Fruit fly (Drosophila melanogaster): Measurements from ENCODE around the gene CG31253.
A peak's percentile ranks its signal among the peaks of the same experiment; 100 is the strongest.

The CG31253 gene

dm6 chr3R:27948421-27948906 is 11.9 kb downstream of the CG31253 start, which contains the start of gene Gp93 (continued):
- TF ChIP-seq Lim3 (GFP tag; IDR thresholded peaks at IDR 0.05) (no peak), inv (GFP tag; IDR thresholded peaks at IDR 0.05; ENCODE audit: partially characterized antibody) (no peak), MBD-R2 (GFP tag; IDR thresholded peaks at IDR 0.05) (peak; percentile 48), corto (GFP tag; optimal IDR thresholded peaks at IDR 0.05) (no peak), ind (GFP tag; optimal IDR thresholded peaks at IDR 0.05) (no peak), CG8924 (tag; optimal IDR thresholded peaks at IDR 0.05) (peak; percentile 70), CG3838 (GFP tag; optimal IDR thresholded peaks at IDR 0.05) (no peak), CG10565 (GFP tag; optimal IDR thresholded peaks at IDR 0.05) (no peak), dysf (GFP tag; IDR thresholded peaks at IDR 0.05) (peak; percentile 72), Nf-YB (GFP tag; optimal IDR thresholded peaks at IDR 0.05) (peak; percentile 16), Asciz (GFP tag; optimal IDR thresholded peaks at IDR 0.05) (no peak), CG30403 (GFP tag; optimal IDR thresholded peaks at IDR 0.05) (peak; percentile 70), kay (GFP tag; optimal IDR thresholded peaks at IDR 0.05) (no peak), Sox100B (GFP tag; optimal IDR thresholded peaks at IDR 0.05) (no peak), fd102C (GFP tag; optimal IDR thresholded peaks at IDR 0.05) (no peak), CG5245 (GFP tag; optimal IDR thresholded peaks at IDR 0.05) (no peak), gfzf (GFP tag; optimal IDR thresholded peaks at IDR 0.05) (peak; percentile 67), CG9797 (GFP tag; optimal IDR thresholded peaks at IDR 0.05) (peak; percentile 32), crc (GFP tag; optimal IDR thresholded peaks at IDR 0.05) (no peak), Bdp1 (GFP tag; optimal IDR thresholded peaks at IDR 0.05) (no peak), HLH3B (GFP tag; IDR thresholded peaks at IDR 0.05) (peak; percentile 49), Oli (tag; optimal IDR thresholded peaks at IDR 0.05) (peak; percentile 62), B-H2 (GFP tag; optimal IDR thresholded peaks at IDR 0.05) (peak; percentile 22), CG3281 (GFP tag; optimal IDR thresholded peaks at IDR 0.05) (peak; percentile 48), CG15514 (GFP tag; optimal IDR thresholded peaks at IDR 0.05) (peak; percentile 13), Ada2b (GFP tag; IDR thresholded peaks at IDR 0.05) (no peak; the same call in 1 of the 2 replicates), Fer2 (tag; optimal IDR thresholded peaks at IDR 0.05) (no peak), sd (tag; optimal IDR thresholded peaks at IDR 0.05) (peak; percentile 82), HmgZ (tag; optimal IDR thresholded peaks at IDR 0.05) (peak; percentile 48), CG4730 (GFP tag; IDR thresholded peaks at IDR 0.05) (no peak), CG13123 (GFP tag; optimal IDR thresholded peaks at IDR 0.05) (peak; percentile 11), Jarid2 (GFP tag; optimal IDR thresholded peaks at IDR 0.05) (peak; percentile 72), Aef1 (GFP tag; IDR thresholded peaks at IDR 0.05) (peak; percentile 55; the same call in 2 of the 3 replicates), CG9876 (GFP tag; optimal IDR thresholded peaks at IDR 0.05) (no peak), scrt (GFP tag; optimal IDR thresholded peaks at IDR 0.05) (no peak), Atf6 (GFP tag; IDR thresholded peaks at IDR 0.05) (peak; percentile 62; the same call in 1 of the 2 replicates), CG17359 (tag; optimal IDR thresholded peaks at IDR 0.05) (peak; percentile 47), eyg (GFP tag; optimal IDR thresholded peaks at IDR 0.05) (no peak), CG1024 (GFP tag; IDR thresholded peaks at IDR 0.05) (0 out of 2 replicates have a peak, but pooled peaks have one; percentile 37), tap (tag; optimal IDR thresholded peaks at IDR 0.05) (peak; percentile 50), pb (GFP tag; optimal IDR thresholded peaks at IDR 0.05) (no peak), CG12659 (GFP tag; optimal IDR thresholded peaks at IDR 0.05) (peak; percentile 46), en (GFP tag; optimal IDR thresholded peaks at IDR 0.05) (no peak), Mad (GFP tag; optimal IDR thresholded peaks at IDR 0.05) (no peak), klu (GFP tag; IDR thresholded peaks at IDR 0.05) (peak; percentile 19; the same call in 1 of the 2 replicates), pum (GFP tag; optimal IDR thresholded peaks at IDR 0.05) (no peak), Doc3 (GFP tag; IDR thresholded peaks at IDR 0.05; ENCODE audit: partially characterized antibody) (no peak), CTCF (GFP tag; optimal IDR thresholded peaks at IDR 0.05) (no peak), CG13287 (GFP tag; IDR thresholded peaks at IDR 0.05; ENCODE audit: partially characterized antibody) (peak; percentile 47; the same call in 1 of the 2 replicates), CG32772 (GFP tag; IDR thresholded peaks at IDR 0.05) (peak; percentile 74), CG2678 (tag; optimal IDR thresholded peaks at IDR 0.05) (peak; percentile 69)
